Worm (Caenorhabditis elegans): ENCODE measurements around the gene ZK354.7.
A peak's percentile ranks its signal among the peaks of the same experiment; 100 is the strongest.

ce11 chrIV:5344168-5344567, 41.2 kb upstream of the ZK354.7 start:
- TF ChIP-seq lim-7 (GFP tag; IDR thresholded peaks at IDR 0.05) (no peak), snpc-4 (tag; optimal IDR thresholded peaks at IDR 0.05) (no peak), dpl-1 (GFP tag; optimal IDR thresholded peaks at IDR 0.05) (no peak), aly-2 (tag; optimal IDR thresholded peaks at IDR 0.05) (no peak), nhr-11 (tag; optimal IDR thresholded peaks at IDR 0.05) (no peak), nhr-48 (tag; optimal IDR thresholded peaks at IDR 0.05) (no peak), daf-19 (GFP tag; conservative IDR thresholded peaks at IDR 0.05) (no peak), dve-1 (tag; optimal IDR thresholded peaks at IDR 0.05; ENCODE audit: insufficient read depth) (peak; percentile 63), zfp-2 (tag; optimal IDR thresholded peaks at IDR 0.05) (no peak), pha-4 (GFP tag; IDR thresholded peaks at IDR 0.05) (peak; percentile 56; the same call in 1 of the 2 replicates), pha-4 (tag; optimal IDR thresholded peaks at IDR 0.05) (no peak), ama-1 (optimal IDR thresholded peaks at IDR 0.05) (no peak), dmd-6 (GFP tag; IDR thresholded peaks at IDR 0.05) (peak; percentile 57), rbr-2 (tag; optimal IDR thresholded peaks at IDR 0.05) (no peak), lin-13 (GFP tag; optimal IDR thresholded peaks at IDR 0.05) (no peak)

Measured in whole organism, L4 larva.